Worm (Caenorhabditis elegans) whole organism, L4/young adult: ENCODE data around the gene F58B3.4.

ENCODE experiments used
- W03F9.2 ChIP-seq: fragments of 150-350 bp; optimal IDR thresholded peaks from 2 replicates; lab custom pipeline; 2014; ENCODE audit warnings: missing biosample characterization, missing genetic modification characterization
- dao-5 ChIP-seq: sonication (generic microtip); optimal IDR thresholded peaks from 2 replicates; lab custom pipeline; 2016; ENCODE audit warnings: missing genotype, missing genetic modification characterization, moderate library complexity, missing compliant biosample characterization
- him-1 ChIP-seq: sonication (generic microtip); optimal IDR thresholded peaks from 2 replicates; lab custom pipeline; 2016; ENCODE audit warnings: missing genotype, missing genetic modification reagents, missing genetic modification characterization, missing compliant biosample characterization

- no peak for TF ChIP-seq dao-5 (tag; lab: Kevin White, UChicago)
- TF ChIP-seq him-1 (tag; lab: Kevin White, UChicago): no peak
- no peak for TF ChIP-seq W03F9.2 (tag; lab: Kevin White, UChicago)
Measured at ce11 chrIV:11640915-11641314, 9.3 kb upstream of the F58B3.4 start, which contains the start of gene ttr-50.
